Fruit fly (Drosophila melanogaster): ENCODE data around the gene Acbp5.

Gene Acbp5

dm6 chr3L:8823730-8824374 lies 35.5 kb upstream of the Acbp5 start (continued):
- peak; percentile 26 for TF ChIP-seq caup (GFP tag; optimal IDR thresholded peaks at IDR 0.05; ENCODE audit: severe bottlenecking)
- peak; percentile 48 to 64 for TF ChIP-seq chif (GFP tag; optimal IDR thresholded peaks at IDR 0.05)
- peak; percentile 27 for TF ChIP-seq CG8089 (GFP tag; optimal IDR thresholded peaks at IDR 0.05)
- TF ChIP-seq trem (tag; optimal IDR thresholded peaks at IDR 0.05): peak; percentile 16
- peak; percentile 7 for TF ChIP-seq jumu (GFP tag; optimal IDR thresholded peaks at IDR 0.05)
- peak; percentile 47 for TF ChIP-seq nmo (GFP tag; optimal IDR thresholded peaks at IDR 0.05)
- peak; percentile 67; the same call in 2 of the 3 replicates for TF ChIP-seq ken (GFP tag; IDR thresholded peaks at IDR 0.05)
- TF ChIP-seq Ptx1 (GFP tag; IDR thresholded peaks at IDR 0.05): peak; percentile 55; the same call in 1 of the 2 replicates
- TF ChIP-seq CG18599 (GFP tag; optimal IDR thresholded peaks at IDR 0.05): peak; percentile 55
- TF ChIP-seq dpn (GFP tag; optimal IDR thresholded peaks at IDR 0.05): peak; percentile 3 to 48
- no peak for TF ChIP-seq CG15073 (GFP tag; optimal IDR thresholded peaks at IDR 0.05)
- TF ChIP-seq CG2199 (GFP tag; IDR thresholded peaks at IDR 0.05): no peak
- peak; percentile 7 for TF ChIP-seq Chrac-16 (GFP tag; optimal IDR thresholded peaks at IDR 0.05)
- TF ChIP-seq Gug (GFP tag; IDR thresholded peaks at IDR 0.05): peak; percentile 44; the same call in 1 of the 4 replicates
- no peak for TF ChIP-seq GATAe (GFP tag; conservative IDR thresholded peaks at IDR 0.05)
- no peak for TF ChIP-seq corto (GFP tag; optimal IDR thresholded peaks at IDR 0.05)
- no peak for TF ChIP-seq Vsx1 (GFP tag; optimal IDR thresholded peaks at IDR 0.05)
- TF ChIP-seq CG31388 (GFP tag; optimal IDR thresholded peaks at IDR 0.05): no peak
- no peak for TF ChIP-seq zen2 (GFP tag; IDR thresholded peaks at IDR 0.05; ENCODE audit: partially characterized antibody)
- no peak for TF ChIP-seq usp (GFP tag; optimal IDR thresholded peaks at IDR 0.05)
- no peak for TF ChIP-seq Opbp (GFP tag; IDR thresholded peaks at IDR 0.05; ENCODE audit: partially characterized antibody)
- no peak for TF ChIP-seq sc (optimal IDR thresholded peaks at IDR 0.05)
- peak; percentile 49 for TF ChIP-seq sc (GFP tag; optimal IDR thresholded peaks at IDR 0.05)
- TF ChIP-seq CG7556 (GFP tag; optimal IDR thresholded peaks at IDR 0.05): peak; percentile 45
- no peak for TF ChIP-seq Trl (optimal IDR thresholded peaks at IDR 0.05)
- no peak for TF ChIP-seq Trl (GFP tag; optimal IDR thresholded peaks at IDR 0.05)
- TF ChIP-seq CG2712 (tag; optimal IDR thresholded peaks at IDR 0.05): peak; percentile 74
- no peak for TF ChIP-seq cato (GFP tag; optimal IDR thresholded peaks at IDR 0.05; ENCODE audit: borderline replicate concordance)
- TF ChIP-seq CG6689 (GFP tag; IDR thresholded peaks at IDR 0.05): peak; percentile 68
- no peak for TF ChIP-seq disco-r (GFP tag; optimal IDR thresholded peaks at IDR 0.05)
- TF ChIP-seq CG2129 (GFP tag; IDR thresholded peaks at IDR 0.05; ENCODE audit: partially characterized antibody): no peak
- TF ChIP-seq sens (GFP tag): peak; percentile 87
- peak; percentile 29; the same call in 1 of the 2 replicates for TF ChIP-seq CG11247 (GFP tag; IDR thresholded peaks at IDR 0.05)
- TF ChIP-seq pita (GFP tag; optimal IDR thresholded peaks at IDR 0.05): no peak
- peak; percentile 1 for TF ChIP-seq CG18619 (GFP tag; optimal IDR thresholded peaks at IDR 0.05)
- TF ChIP-seq CG14014 (GFP tag; IDR thresholded peaks at IDR 0.05): 0 out of 2 replicates have a peak, but pooled peaks have one; percentile 22
- peak; percentile 68 for TF ChIP-seq CG17328 (GFP tag; IDR thresholded peaks at IDR 0.05)
- TF ChIP-seq Lim3 (GFP tag; IDR thresholded peaks at IDR 0.05): no peak
- peak; percentile 31; the same call in 1 of the 2 replicates for TF ChIP-seq CG10366 (GFP tag; IDR thresholded peaks at IDR 0.05)
- TF ChIP-seq slbo (GFP tag; IDR thresholded peaks at IDR 0.05): peak; percentile 73
- no peak for TF ChIP-seq gfzf (GFP tag; optimal IDR thresholded peaks at IDR 0.05)
- no peak for TF ChIP-seq jigr1 (GFP tag; IDR thresholded peaks at IDR 0.05)
- TF ChIP-seq CG2120 (GFP tag; optimal IDR thresholded peaks at IDR 0.05): peak; percentile 35
- TF ChIP-seq MBD-R2 (GFP tag; IDR thresholded peaks at IDR 0.05): no peak
- TF ChIP-seq CG17912 (GFP tag; optimal IDR thresholded peaks at IDR 0.05): no peak
- TF ChIP-seq CG11695 (GFP tag; IDR thresholded peaks at IDR 0.05): 0 out of 3 replicates have a peak, but pooled peaks have one; percentile 19
- TF ChIP-seq Usf (GFP tag; optimal IDR thresholded peaks at IDR 0.05): peak; percentile 4
- no peak for TF ChIP-seq CG6272 (GFP tag; IDR thresholded peaks at IDR 0.05)
- peak; percentile 54 for TF ChIP-seq Six4 (GFP tag; optimal IDR thresholded peaks at IDR 0.05)
- peak; percentile 65 for TF ChIP-seq CG18262 (tag; optimal IDR thresholded peaks at IDR 0.05)
- TF ChIP-seq CG3281 (GFP tag; optimal IDR thresholded peaks at IDR 0.05): no peak

Measured in whole organism, embryonic.